Worm (Caenorhabditis elegans): Measurements from ENCODE around the gene pir-2.

pir-2 gene

ce11 chrIII:9393114-9393780, 50.2 kb downstream of the pir-2 start, which contains the start of the genes gpr-2 and rgr-1 (continued):
- TF ChIP-seq dsc-1 (tag; optimal IDR thresholded peaks at IDR 0.05) (peak; percentile 26), lsy-2 (tag; optimal IDR thresholded peaks at IDR 0.05) (peak; percentile 56 to 72)

All from whole organism, L1 larva.